Worm (Caenorhabditis elegans): Measurements from ENCODE around the gene C49C3.10.
A peak's percentile ranks its signal among the peaks of the same experiment; 100 is the strongest.

Gene C49C3.10

ce11 chrIV:17331100-17331577, 7.6 kb downstream of the C49C3.10 start, which contains the start of gene C49C3.6 (continued):
- TF ChIP-seq ztf-11 (tag; optimal IDR thresholded peaks at IDR 0.05) (no peak), lsy-2 (tag; optimal IDR thresholded peaks at IDR 0.05) (peak; percentile 6 to 56), nhr-20 (tag; optimal IDR thresholded peaks at IDR 0.05) (no peak), nhr-12 (tag; optimal IDR thresholded peaks at IDR 0.05) (no peak), tbx-2 (tag; optimal IDR thresholded peaks at IDR 0.05) (no peak), nhr-84 (tag; optimal IDR thresholded peaks at IDR 0.05) (no peak), tlp-1 (tag; optimal IDR thresholded peaks at IDR 0.05) (no peak), unc-130 (tag; optimal IDR thresholded peaks at IDR 0.05) (no peak), lin-13 (GFP tag; optimal IDR thresholded peaks at IDR 0.05) (no peak), lin-39 (tag; optimal IDR thresholded peaks at IDR 0.05) (no peak), rnt-1 (tag; optimal IDR thresholded peaks at IDR 0.05) (no peak), lin-14 (GFP tag; optimal IDR thresholded peaks at IDR 0.05) (peak; percentile 18), mdl-1 (tag; optimal IDR thresholded peaks at IDR 0.05) (no peak), C34B4.2 (tag; optimal IDR thresholded peaks at IDR 0.05) (no peak), irx-1 (tag; optimal IDR thresholded peaks at IDR 0.05) (no peak), Y116A8C.19 (tag; optimal IDR thresholded peaks at IDR 0.05; ENCODE audit: borderline replicate concordance) (no peak), jun-1 (tag; optimal IDR thresholded peaks at IDR 0.05) (no peak), dpl-1 (GFP tag; optimal IDR thresholded peaks at IDR 0.05) (peak in 2 of 3 experiments; percentile 19 to 34), lin-15B (tag; optimal IDR thresholded peaks at IDR 0.05) (peak; percentile 7), unc-62 (GFP tag; optimal IDR thresholded peaks at IDR 0.05) (no peak), elt-2 (tag; optimal IDR thresholded peaks at IDR 0.05) (no peak), mef-2 (tag; optimal IDR thresholded peaks at IDR 0.05) (no peak)

ce11 chrIV:17328834-17329233, 9.9 kb downstream of the C49C3.10 start, which contains the start of gene ceh-88:
TSS of gene ceh-88 (plus strand) at chrIV:17329188.
- peak; percentile 51 for TF ChIP-seq blmp-1 (tag; optimal IDR thresholded peaks at IDR 0.05)
- peak in 1 of 2 experiments; percentile 30 for TF ChIP-seq lsy-2 (tag; optimal IDR thresholded peaks at IDR 0.05)
- TF ChIP-seq pag-3 (tag; optimal IDR thresholded peaks at IDR 0.05; ENCODE audit: borderline replicate concordance, insufficient read depth), result no peak
- peak; percentile 1 to 12 for TF ChIP-seq efl-1 (optimal IDR thresholded peaks at IDR 0.05)
- TF ChIP-seq efl-1 (GFP tag; optimal IDR thresholded peaks at IDR 0.05 in 1 of 2), result peak in 1 of 2 experiments; percentile 61
- no peak for TF ChIP-seq hpl-2 (GFP tag; optimal IDR thresholded peaks at IDR 0.05)
- TF ChIP-seq nhr-237 (tag; optimal IDR thresholded peaks at IDR 0.05), result no peak
- TF ChIP-seq elt-2 (tag; optimal IDR thresholded peaks at IDR 0.05), result no peak
- no peak for TF ChIP-seq zag-1 (tag; optimal IDR thresholded peaks at IDR 0.05)
- peak in 1 of 3 experiments; percentile 4 for TF ChIP-seq dpl-1 (GFP tag; optimal IDR thresholded peaks at IDR 0.05)

ce11 chrIV:17320445-17320844, 18.3 kb downstream of the C49C3.10 start, which contains the start of gene C49C3.4:
TSS of gene C49C3.4 (plus strand) at chrIV:17320795.
- TF ChIP-seq elt-2 (tag; optimal IDR thresholded peaks at IDR 0.05) (peak; percentile 52), lin-35 (GFP tag; optimal IDR thresholded peaks at IDR 0.05) (peak in 1 of 2 experiments; percentile 4), mdl-1 (tag; optimal IDR thresholded peaks at IDR 0.05) (no peak), sox-4 (tag; optimal IDR thresholded peaks at IDR 0.05) (no peak), fkh-8 (tag; optimal IDR thresholded peaks at IDR 0.05) (no peak)

- TF ChIP-seq ceh-8 (GFP tag; optimal IDR thresholded peaks at IDR 0.05) (no peak), unc-62 (GFP tag; optimal IDR thresholded peaks at IDR 0.05) (no peak), Y116A8C.19 (tag; optimal IDR thresholded peaks at IDR 0.05; ENCODE audit: borderline replicate concordance) (no peak), ceh-63 (GFP tag; optimal IDR thresholded peaks at IDR 0.05) (no peak), fkh-8 (tag; optimal IDR thresholded peaks at IDR 0.05) (no peak), ets-5 (GFP tag; IDR thresholded peaks at IDR 0.05) (no peak), snu-23 (GFP tag; optimal IDR thresholded peaks at IDR 0.05) (no peak), sup-37 (GFP tag; optimal IDR thresholded peaks at IDR 0.05) (no peak)
These were observed 22.4 kb downstream of the C49C3.10 start, which contains the start of gene C49C3.20 for ce11 chrIV:17316398-17316797. TSS of gene C49C3.20 (minus strand) at chrIV:17316498.
